Worm (Caenorhabditis elegans) whole organism, L4 larva: Measurements from ENCODE around the gene pha-2.

Experiments used
- D1046.2 ChIP-seq: fragments of 200-800 bp; sonication (Bioruptor generic); IDR thresholded peaks from 2 replicates; pipeline ENCODE4 v1.3.6; 2022; ENCODE audit warnings: missing genetic modification characterization, missing compliant biosample characterization
- F10B5.3 ChIP-seq: sonication (generic microtip); optimal IDR thresholded peaks from 2 replicates; lab custom pipeline; 2016; ENCODE audit warnings: mild to moderate bottlenecking, missing genetic modification characterization, missing compliant biosample characterization
- F37D6.2 ChIP-seq: sonication (generic microtip); optimal IDR thresholded peaks from 2 replicates; lab custom pipeline; 2016; ENCODE audit warnings: mild to moderate bottlenecking, missing genetic modification characterization, missing compliant biosample characterization
- F49E8.2 ChIP-seq: sonication (generic microtip); optimal IDR thresholded peaks from 2 replicates; lab custom pipeline; 2016; ENCODE audit warnings: missing compliant biosample characterization, mild to moderate bottlenecking, missing genetic modification characterization, borderline replicate concordance
- R02D3.7 ChIP-seq: fragments of 150-350 bp; sonication (generic microtip); optimal IDR thresholded peaks from 3 replicates; lab custom pipeline; 2014; ENCODE audit warnings: missing biosample characterization, missing genetic modification characterization
- Y5F2A.4 ChIP-seq: fragments of 200-800 bp; sonication (Bioruptor generic); optimal IDR thresholded peaks from 2 replicates; lab custom pipeline; 2018; ENCODE audit warnings: mild to moderate bottlenecking, missing genetic modification characterization, missing compliant biosample characterization
- ZK337.2 ChIP-seq: fragments of 200-800 bp; sonication (Bioruptor generic); IDR thresholded peaks from 2 replicates; pipeline ENCODE4 v1.3.6; 2022; ENCODE audit warnings: missing genetic modification reagents, missing genetic modification characterization, missing compliant biosample characterization
- ama-1 ChIP-seq: fragments of 150-350 bp; optimal IDR thresholded peaks from 2 replicates; lab custom pipeline; 2014; ENCODE audit warnings: inconsistent platforms, mixed read lengths
- attf-4 ChIP-seq: sonication (generic microtip); optimal IDR thresholded peaks from 3 replicates; lab custom pipeline; 2017; ENCODE audit warnings: missing biosample characterization, missing genetic modification characterization
- ceh-20 ChIP-seq: fragments of 200-800 bp; sonication (Bioruptor generic); IDR thresholded peaks from 2 replicates; pipeline ENCODE4 v1.3.6; 2022; ENCODE audit warnings: missing genetic modification reagents, missing genetic modification characterization, missing compliant biosample characterization
- ceh-32 ChIP-seq: sonication (generic microtip); optimal IDR thresholded peaks from 2 replicates; lab custom pipeline; 2016; ENCODE audit warnings: mild to moderate bottlenecking, missing genetic modification characterization, missing compliant biosample characterization; ENCODE audit not compliant: poor library complexity
- ces-1 ChIP-seq: fragments of 150-350 bp; sonication (generic microtip); optimal IDR thresholded peaks from 4 replicates; lab custom pipeline; 2014; ENCODE audit warnings: missing biosample characterization, missing genetic modification reagents, missing genetic modification characterization
- ctbp-1 ChIP-seq: fragments of 200-800 bp; sonication (Bioruptor generic); IDR thresholded peaks from 2 replicates; pipeline ENCODE4 v1.3.6; 2022; ENCODE audit warnings: missing genetic modification reagents, missing genetic modification characterization, missing compliant biosample characterization
- daf-16 ChIP-seq, 3 experiments: sonication (generic microtip); optimal IDR thresholded peaks; 2 replicates each; lab custom pipeline; 2016 to 2017; ENCODE audit warnings: missing genetic modification characterization in 3 of 3, missing genetic modification reagents in 3 of 3, mild to moderate bottlenecking in 2 of 3, missing compliant biosample characterization in 2 of 3, missing biosample characterization in 1 of 3, moderate library complexity in 1 of 3
- dmd-6 ChIP-seq: fragments of 200-800 bp; sonication (Bioruptor generic); IDR thresholded peaks from 2 replicates; pipeline ENCODE4 v1.3.6; 2022; ENCODE audit warnings: missing genetic modification reagents, missing genetic modification characterization, missing compliant biosample characterization
- dpl-1 ChIP-seq: fragments of 150-350 bp; optimal IDR thresholded peaks from 2 replicates; lab custom pipeline; 2014; ENCODE audit warnings: missing biosample characterization, missing genetic modification reagents, missing genetic modification characterization
- duxl-1 ChIP-seq: sonication (generic microtip); optimal IDR thresholded peaks from 2 replicates; lab custom pipeline; 2016; ENCODE audit warnings: mild to moderate bottlenecking, missing genetic modification characterization, moderate library complexity, missing compliant biosample characterization; ENCODE audit not compliant: poor library complexity
- dve-1 ChIP-seq: sonication (generic microtip); optimal IDR thresholded peaks from 2 replicates; lab custom pipeline; 2017; ENCODE audit warnings: antibody characterized with exemption, mild to moderate bottlenecking, missing genetic modification characterization, missing compliant biosample characterization; ENCODE audit not compliant: insufficient read depth
- egl-27 ChIP-seq: sonication (generic microtip); optimal IDR thresholded peaks from 3 replicates; lab custom pipeline; 2017; ENCODE audit warnings: missing biosample characterization, missing genetic modification reagents, missing genetic modification characterization
- egl-43 ChIP-seq: fragments of 200-800 bp; sonication (Bioruptor generic); IDR thresholded peaks from 2 replicates; pipeline ENCODE4 v1.3.6; 2022; ENCODE audit warnings: missing genetic modification reagents, missing genetic modification characterization, missing compliant biosample characterization
- gei-8 ChIP-seq: fragments of 200-800 bp; sonication (Bioruptor generic); optimal IDR thresholded peaks from 2 replicates; lab custom pipeline; 2018; ENCODE audit warnings: mild to moderate bottlenecking, missing genetic modification characterization, missing compliant biosample characterization
- lim-7 ChIP-seq: fragments of 200-800 bp; sonication (Bioruptor generic); IDR thresholded peaks from 2 replicates; pipeline ENCODE4 v1.3.6; 2022; ENCODE audit warnings: missing genetic modification characterization, missing compliant biosample characterization
- lin-13 ChIP-seq: fragments of 150-350 bp; optimal IDR thresholded peaks from 2 replicates; lab custom pipeline; 2014; ENCODE audit warnings: missing biosample characterization, missing genetic modification reagents, missing genetic modification characterization
- lin-29 ChIP-seq: fragments of 200-800 bp; sonication (Bioruptor generic); IDR thresholded peaks from 2 replicates; pipeline ENCODE4 v1.3.6; 2022; ENCODE audit warnings: missing genetic modification reagents, missing genetic modification characterization, missing compliant biosample characterization
- lsy-2 ChIP-seq, 2 experiments: fragments of 150-350 bp in 1 of 2; sonication (generic microtip) in 1 of 2; optimal IDR thresholded peaks; 2 replicates each; lab custom pipeline; 2014 to 2017; ENCODE audit warnings: missing biosample characterization in 2 of 2, missing genetic modification characterization in 2 of 2
- madf-9 ChIP-seq: fragments of 200-800 bp; sonication (Bioruptor generic); conservative IDR thresholded peaks from 2 replicates; pipeline ENCODE4 v1.3.6; 2022; ENCODE audit warnings: missing genetic modification reagents, missing genetic modification characterization, missing compliant biosample characterization
- mdl-1 ChIP-seq, 2 experiments: fragments of 150-350 bp in 1 of 2; sonication (generic microtip) in 1 of 2; optimal IDR thresholded peaks; 2 replicates each; lab custom pipeline; 2014 to 2017; ENCODE audit warnings: missing biosample characterization in 2 of 2, missing genetic modification characterization in 2 of 2
- mdt-29 ChIP-seq: fragments of 200-800 bp; sonication (Bioruptor generic); IDR thresholded peaks from 2 replicates; pipeline ENCODE4 v1.3.6; 2022; ENCODE audit warnings: missing genetic modification reagents, missing genetic modification characterization, missing compliant biosample characterization
- mes-2 ChIP-seq: sonication (generic microtip); optimal IDR thresholded peaks from 2 replicates; lab custom pipeline; 2016; ENCODE audit warnings: missing genotype, mild to moderate bottlenecking, missing genetic modification characterization, missing compliant biosample characterization; ENCODE audit not compliant: poor library complexity, severe bottlenecking
- nhr-102 ChIP-seq: sonication (generic microtip); optimal IDR thresholded peaks from 2 replicates; lab custom pipeline; 2016; ENCODE audit warnings: mild to moderate bottlenecking, missing genetic modification characterization, moderate library complexity, missing compliant biosample characterization
- nhr-11 ChIP-seq: fragments of 150-350 bp; optimal IDR thresholded peaks from 2 replicates; lab custom pipeline; 2014; ENCODE audit warnings: missing biosample characterization, missing genetic modification characterization
- nhr-28 ChIP-seq: fragments of 150-350 bp; optimal IDR thresholded peaks from 2 replicates; lab custom pipeline; 2014; ENCODE audit warnings: missing biosample characterization, missing genetic modification characterization
- nhr-48 ChIP-seq: sonication (generic microtip); optimal IDR thresholded peaks from 2 replicates; lab custom pipeline; 2016; ENCODE audit warnings: mild to moderate bottlenecking, missing genetic modification characterization, missing compliant biosample characterization
- nhr-76 ChIP-seq: fragments of 150-350 bp; optimal IDR thresholded peaks from 2 replicates; lab custom pipeline; 2014; ENCODE audit warnings: missing biosample characterization, missing genetic modification characterization
- nhr-77 ChIP-seq: fragments of 150-350 bp; optimal IDR thresholded peaks from 2 replicates; lab custom pipeline; 2014; ENCODE audit warnings: missing biosample characterization, missing genetic modification characterization
- rbr-2 ChIP-seq: sonication (generic microtip); optimal IDR thresholded peaks from 2 replicates; lab custom pipeline; 2016; ENCODE audit warnings: missing genotype, missing genetic modification characterization, missing compliant biosample characterization
- saeg-2 ChIP-seq: fragments of 200-800 bp; sonication (Bioruptor generic); IDR thresholded peaks from 2 replicates; pipeline ENCODE4 v1.3.6; 2022; ENCODE audit warnings: missing genetic modification reagents, missing genetic modification characterization, missing compliant biosample characterization
- sdz-12 ChIP-seq: fragments of 200-800 bp; sonication (Bioruptor generic); optimal IDR thresholded peaks from 2 replicates; lab custom pipeline; 2018; ENCODE audit warnings: mild to moderate bottlenecking, missing genetic modification characterization, missing compliant biosample characterization
- set-16 ChIP-seq: fragments of 200-800 bp; sonication (Bioruptor generic); IDR thresholded peaks from 2 replicates; pipeline ENCODE4 v1.3.6; 2022; ENCODE audit warnings: missing genetic modification reagents, missing genetic modification characterization, missing compliant biosample characterization
- skn-1 ChIP-seq: fragments of 150-350 bp; optimal IDR thresholded peaks from 2 replicates; lab custom pipeline; 2014; ENCODE audit warnings: missing biosample characterization, missing genetic modification characterization
- spr-1 ChIP-seq: sonication (generic microtip); optimal IDR thresholded peaks from 2 replicates; lab custom pipeline; 2016; ENCODE audit warnings: mild to moderate bottlenecking, missing genetic modification characterization, missing compliant biosample characterization
- spr-3 ChIP-seq: fragments of 200-800 bp; sonication (Bioruptor generic); optimal IDR thresholded peaks from 2 replicates; lab custom pipeline; 2018; ENCODE audit warnings: mild to moderate bottlenecking, missing genetic modification characterization, missing compliant biosample characterization
- tag-97 ChIP-seq: fragments of 200-800 bp; sonication (Bioruptor generic); IDR thresholded peaks from 2 replicates; pipeline ENCODE4 v1.3.6; 2022; ENCODE audit warnings: missing genetic modification characterization, missing compliant biosample characterization
- vab-7 ChIP-seq: fragments of 200-800 bp; sonication (Bioruptor generic); IDR thresholded peaks from 2 replicates; pipeline ENCODE4 v1.3.6; 2022; ENCODE audit warnings: missing genetic modification reagents, missing genetic modification characterization, missing compliant biosample characterization
- zfp-2 ChIP-seq: sonication (generic microtip); optimal IDR thresholded peaks from 2 replicates; lab custom pipeline; 2016; ENCODE audit warnings: mild to moderate bottlenecking, missing genetic modification characterization, missing compliant biosample characterization
- zfp-3 ChIP-seq: fragments of 200-800 bp; sonication (Bioruptor generic); conservative IDR thresholded peaks from 2 replicates; pipeline ENCODE4 v1.3.6; 2022; ENCODE audit warnings: missing genetic modification reagents, missing genetic modification characterization, missing compliant biosample characterization
- ztf-11 ChIP-seq: fragments of 150-350 bp; optimal IDR thresholded peaks from 2 replicates; lab custom pipeline; 2014; ENCODE audit warnings: missing biosample characterization, missing genetic modification characterization
- ztf-7 ChIP-seq: fragments of 150-350 bp; optimal IDR thresholded peaks from 2 replicates; lab custom pipeline; 2014; ENCODE audit warnings: missing biosample characterization, missing genetic modification characterization

pha-2 gene

DNA sequence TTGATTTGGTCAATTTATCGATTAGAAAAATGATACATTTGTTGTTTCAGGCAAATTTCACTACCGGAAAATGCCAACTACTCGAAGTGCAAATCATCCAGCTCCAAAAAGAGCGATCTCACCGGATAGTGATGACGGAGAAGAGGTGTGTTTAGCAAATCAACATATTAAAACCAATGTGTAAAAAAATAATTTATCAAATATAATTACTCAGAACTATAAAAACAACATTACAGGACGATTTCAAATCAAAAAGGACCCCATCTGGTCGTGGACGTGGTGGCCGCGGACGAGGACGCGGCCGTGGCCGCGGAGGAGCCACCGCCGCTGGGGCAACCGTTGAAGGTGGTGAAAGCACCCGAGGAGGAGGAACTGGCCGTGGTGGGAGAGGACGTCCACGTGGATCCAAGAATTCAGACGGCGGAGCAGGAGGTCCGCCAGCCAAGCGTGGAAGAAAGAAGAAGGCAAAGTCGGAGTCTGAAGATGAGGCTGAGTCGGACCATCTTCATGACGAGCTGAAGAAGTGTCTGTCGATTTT lies 42.8 kb downstream of the pha-2 start, which contains the start of gene F13C5.2 (continued):
- TF ChIP-seq madf-9, result no peak
- no peak for TF ChIP-seq Y5F2A.4 (GFP tag; lab: Kevin White, UChicago)
- no peak for TF ChIP-seq tag-97 (GFP tag; lab: Robert Waterston, UW)
- no peak for TF ChIP-seq egl-27 (tag; lab: Kevin White, UChicago)
- TF ChIP-seq lin-13 (GFP tag; lab: Kevin White, UChicago), result no peak
- no peak for TF ChIP-seq R02D3.7 (tag; lab: Kevin White, UChicago)
- TF ChIP-seq nhr-28 (tag; lab: Kevin White, UChicago), result no peak
- TF ChIP-seq dpl-1 (GFP tag; lab: Kevin White, UChicago), result no peak
- TF ChIP-seq set-16, result peak; percentile 96
- TF ChIP-seq ama-1 (lab: Kevin White, UChicago), result no peak
- TF ChIP-seq lim-7, result no peak

DNA sequence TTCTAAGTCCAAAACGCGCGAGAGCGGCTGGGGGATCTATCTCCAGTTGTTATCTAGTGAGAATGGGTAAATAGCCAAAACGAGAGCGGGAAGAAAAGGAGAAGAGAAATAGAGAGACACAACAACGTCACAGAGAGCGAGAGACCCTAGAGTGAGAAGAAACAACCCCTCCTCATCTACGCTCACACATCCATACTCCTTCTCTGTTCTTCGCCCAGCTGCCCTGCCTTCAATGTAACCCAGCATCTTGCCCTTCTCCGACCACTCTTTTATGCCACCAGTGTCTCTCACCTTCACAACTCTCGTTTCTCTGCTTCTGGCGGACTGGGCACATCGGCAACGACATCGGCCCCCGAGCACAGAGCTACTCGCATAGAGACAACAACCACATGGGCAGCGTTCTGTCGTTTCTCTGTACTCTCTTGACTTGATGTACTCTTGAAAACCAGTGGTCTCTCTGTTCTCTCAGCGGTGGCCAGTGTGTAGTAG lies 43.5 kb downstream of the pha-2 start:
- TF ChIP-seq ztf-11 (tag; lab: Kevin White, UChicago) (no peak), ces-1 (no peak), F37D6.2 (peak; percentile 63), Y5F2A.4 (GFP tag; lab: Kevin White, UChicago) (no peak), attf-4 (tag; lab: Kevin White, UChicago) (no peak), D1046.2 (GFP tag; lab: Robert Waterston, UW) (no peak), zfp-3 (no peak), daf-16 (GFP tag; optimal IDR thresholded peaks at IDR 0.05; lab: Kevin White, UChicago) (peak; percentile 5 to 65), daf-16 (tag; optimal IDR thresholded peaks at IDR 0.05; lab: Kevin White, UChicago) (peak; percentile 84), mes-2 (peak; percentile 51), spr-3 (GFP tag; lab: Kevin White, UChicago) (peak; percentile 21), lim-7 (no peak), duxl-1 (tag; lab: Kevin White, UChicago) (peak; percentile 51), rbr-2 (tag; lab: Kevin White, UChicago) (peak; percentile 92), sdz-12 (GFP tag; lab: Kevin White, UChicago) (no peak), lsy-2 (tag; optimal IDR thresholded peaks at IDR 0.05; lab: Kevin White, UChicago) (peak; percentile 75 to 87), skn-1 (tag; lab: Kevin White, UChicago) (no peak), nhr-11 (tag; lab: Kevin White, UChicago) (peak; percentile 90), egl-43 (GFP tag; lab: Robert Waterston, UW) (peak; percentile 85), lin-29 (GFP tag; lab: Robert Waterston, UW) (no peak), F10B5.3 (tag; lab: Kevin White, UChicago) (peak; percentile 38), egl-27 (tag; lab: Kevin White, UChicago) (no peak), nhr-102 (tag; lab: Kevin White, UChicago) (peak; percentile 83), dve-1 (tag; lab: Kevin White, UChicago) (peak; percentile 94), vab-7 (GFP tag; lab: Robert Waterston, UW) (no peak), ZK337.2 (GFP tag; lab: Robert Waterston, UW) (no peak), dmd-6 (GFP tag; lab: Robert Waterston, UW) (peak; percentile 84), zfp-2 (tag; lab: Kevin White, UChicago) (no peak), ztf-7 (tag; lab: Kevin White, UChicago) (peak; percentile 75), mdl-1 (tag; optimal IDR thresholded peaks at IDR 0.05; lab: Kevin White, UChicago) (peak; percentile 80 to 97), F49E8.2 (tag; lab: Kevin White, UChicago) (no peak), ceh-20 (GFP tag; lab: Robert Waterston, UW) (0 out of 2 replicates have a peak, but pooled peaks have one; percentile 40), mdt-29 (no peak), spr-1 (peak; percentile 60), nhr-48 (peak; percentile 61), nhr-76 (no peak), saeg-2 (no peak), gei-8 (GFP tag; lab: Kevin White, UChicago) (no peak), ceh-32 (peak; percentile 31), R02D3.7 (tag; lab: Kevin White, UChicago) (no peak), nhr-77 (tag; lab: Kevin White, UChicago) (peak; percentile 92), ctbp-1 (GFP tag; lab: Robert Waterston, UW) (peak; percentile 82)
